Worm (Caenorhabditis elegans) whole organism, L3 larva: ENCODE data around the gene B0554.4.

ENCODE experiments used
- aly-2 ChIP-seq: fragments of 150-350 bp; optimal IDR thresholded peaks from 2 replicates; lab custom pipeline; 2014; ENCODE audit warnings: missing biosample characterization, missing genetic modification characterization
- fos-1 ChIP-seq: fragments of 150-350 bp; optimal IDR thresholded peaks from 2 replicates; lab custom pipeline; 2014; ENCODE audit warnings: missing biosample characterization, missing genetic modification characterization
- nhr-76 ChIP-seq: fragments of 150-350 bp; sonication (generic microtip); optimal IDR thresholded peaks from 5 replicates; lab custom pipeline; 2014; ENCODE audit warnings: missing biosample characterization, missing genetic modification characterization
- nhr-77 ChIP-seq: fragments of 150-350 bp; optimal IDR thresholded peaks from 2 replicates; lab custom pipeline; 2014; ENCODE audit warnings: missing biosample characterization, missing genetic modification characterization

ce11 chrV:457839-458238 is 28.9 kb downstream of the B0554.4 start:
- TF ChIP-seq nhr-76 (tag; lab: Kevin White, UChicago) (no peak), aly-2 (tag; lab: Kevin White, UChicago) (no peak), fos-1 (no peak), nhr-77 (tag; lab: Kevin White, UChicago) (no peak)
